Worm (Caenorhabditis elegans) whole organism, L4/young adult: ENCODE data around the gene aex-4.

Experiments used
- W03F9.2 ChIP-seq: fragments of 150-350 bp; optimal IDR thresholded peaks from 2 replicates; lab custom pipeline; 2014; ENCODE audit warnings: missing biosample characterization, missing genetic modification characterization
- dao-5 ChIP-seq: sonication (generic microtip); optimal IDR thresholded peaks from 2 replicates; lab custom pipeline; 2016; ENCODE audit warnings: missing genotype, missing genetic modification characterization, moderate library complexity, missing compliant biosample characterization
- him-1 ChIP-seq: sonication (generic microtip); optimal IDR thresholded peaks from 2 replicates; lab custom pipeline; 2016; ENCODE audit warnings: missing genotype, missing genetic modification reagents, missing genetic modification characterization, missing compliant biosample characterization

DNA sequence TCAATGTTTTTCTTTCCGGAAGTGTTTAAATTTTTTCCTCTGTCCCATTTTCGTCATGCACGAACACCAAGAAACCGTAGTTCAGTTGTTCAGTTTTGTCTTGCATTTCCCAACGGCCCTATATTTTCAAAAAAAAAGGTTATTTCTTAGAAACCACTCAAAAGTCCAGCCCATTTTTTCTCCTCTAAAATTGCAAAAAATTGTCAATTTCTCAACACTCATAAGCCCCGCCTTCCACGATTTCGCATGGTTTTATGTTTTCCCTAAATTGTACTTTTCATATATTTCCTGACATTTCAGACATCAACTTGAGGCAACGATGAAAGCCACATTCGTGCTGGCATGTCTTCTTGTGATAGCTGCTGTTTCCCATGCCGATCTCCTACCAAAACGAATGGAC is 1.8 kb upstream of the aex-4 start, which contains the start of gene nlp-1:
- TF ChIP-seq dao-5 (tag; lab: Kevin White, UChicago) (no peak), him-1 (no peak), W03F9.2 (no peak)
